Fruit fly (Drosophila melanogaster) whole organism, embryonic: ENCODE results near the gene dgt2.

Experiments
- CG10979 ChIP-seq: fragments of 200-800 bp; sonication (Bioruptor generic); optimal IDR thresholded peaks from 2 replicates; lab custom pipeline; 2018; ENCODE audit warnings: missing biosample characterization, mild to moderate bottlenecking, missing genetic modification characterization, moderate library complexity
- CG12391 ChIP-seq: fragments of 200-800 bp; sonication (Bioruptor generic); optimal IDR thresholded peaks from 3 replicates; lab custom pipeline; 2018; ENCODE audit warnings: missing biosample characterization, mild to moderate bottlenecking, missing genetic modification characterization, moderate library complexity
- CG14441 ChIP-seq: fragments of 200-800 bp; sonication (Bioruptor generic); IDR thresholded peaks from 2 replicates; pipeline ENCODE4 v1.3.6; 2022; ENCODE audit warnings: missing biosample characterization, missing genetic modification characterization
- CG14710 ChIP-seq: fragments of 200-800 bp; sonication (Bioruptor generic); optimal IDR thresholded peaks from 3 replicates; lab custom pipeline; 2019; ENCODE audit warnings: missing biosample characterization, mild to moderate bottlenecking, missing genetic modification characterization, moderate library complexity
- CG1603 ChIP-seq: fragments of 200-800 bp; sonication (Bioruptor generic); optimal IDR thresholded peaks from 2 replicates; lab custom pipeline; 2019; ENCODE audit warnings: missing biosample characterization, mild to moderate bottlenecking, missing genetic modification characterization, moderate library complexity
- CG16815 ChIP-seq: fragments of 200-800 bp; sonication (Bioruptor generic); optimal IDR thresholded peaks from 3 replicates; lab custom pipeline; 2017; ENCODE audit warnings: missing biosample characterization, mild to moderate bottlenecking, missing genetic modification characterization
- CG17186 ChIP-seq: fragments of 200-800 bp; sonication (Bioruptor generic); optimal IDR thresholded peaks from 3 replicates; lab custom pipeline; 2017; ENCODE audit warnings: missing biosample characterization, missing genetic modification reagents, missing genetic modification characterization
- CG17359 ChIP-seq: fragments of 200-800 bp; sonication (Bioruptor generic); optimal IDR thresholded peaks from 3 replicates; lab custom pipeline; 2018; ENCODE audit warnings: missing biosample characterization, mild to moderate bottlenecking, missing genetic modification characterization, moderate library complexity
- CG17361 ChIP-seq: fragments of 200-800 bp; sonication (Bioruptor generic); IDR thresholded peaks from 3 replicates; pipeline ENCODE4 v1.3.6; 2022; ENCODE audit warnings: missing biosample characterization, missing genetic modification characterization
- CG18262 ChIP-seq: fragments of 200-800 bp; optimal IDR thresholded peaks from 3 replicates; lab custom pipeline; 2019; ENCODE audit warnings: missing biosample characterization, mild to moderate bottlenecking, missing genetic modification characterization, moderate library complexity
- CG2712 ChIP-seq: fragments of 200-800 bp; optimal IDR thresholded peaks from 3 replicates; lab custom pipeline; 2019; ENCODE audit warnings: missing biosample characterization, mild to moderate bottlenecking, missing genetic modification characterization, moderate library complexity
- CG6175 ChIP-seq: fragments of 200-800 bp; sonication (Bioruptor generic); IDR thresholded peaks from 3 replicates; pipeline ENCODE4 v1.3.6; 2022; ENCODE audit warnings: missing biosample characterization, missing genetic modification characterization
- CG6254 ChIP-seq: fragments of 200-800 bp; sonication (Bioruptor generic); optimal IDR thresholded peaks from 3 replicates; lab custom pipeline; 2017; ENCODE audit warnings: mild to moderate bottlenecking, missing biosample characterization, missing genetic modification reagents, missing genetic modification characterization
- CG7556 ChIP-seq: fragments of 200-800 bp; sonication (Bioruptor generic); optimal IDR thresholded peaks from 2 replicates; lab custom pipeline; 2017; ENCODE audit warnings: missing biosample characterization, mild to moderate bottlenecking, missing genetic modification characterization
- CG7839 ChIP-seq: fragments of 200-800 bp; sonication (Bioruptor generic); optimal IDR thresholded peaks from 3 replicates; lab custom pipeline; 2018; ENCODE audit warnings: missing biosample characterization, mild to moderate bottlenecking, missing genetic modification characterization, moderate library complexity
- CG7963 ChIP-seq: fragments of 200-800 bp; sonication (Bioruptor generic); IDR thresholded peaks from 3 replicates; pipeline ENCODE4 v1.3.6; 2022; ENCODE audit warnings: missing biosample characterization, missing genetic modification characterization; ENCODE audit not compliant: partially characterized antibody
- CG8388 ChIP-seq: fragments of 200-800 bp; sonication (Bioruptor generic); optimal IDR thresholded peaks from 2 replicates; lab custom pipeline; 2019; ENCODE audit warnings: missing biosample characterization, mild to moderate bottlenecking, missing genetic modification characterization, moderate library complexity
- CG8924 ChIP-seq: fragments of 200-800 bp; optimal IDR thresholded peaks from 3 replicates; lab custom pipeline; 2019; ENCODE audit warnings: missing biosample characterization, mild to moderate bottlenecking, missing genetic modification characterization, moderate library complexity
- CkIIα-i1 ChIP-seq: fragments of 200-800 bp; sonication (Bioruptor generic); IDR thresholded peaks from 2 replicates; pipeline ENCODE4 v1.3.6; 2022; ENCODE audit warnings: missing biosample characterization, missing genetic modification characterization
- E2f1 ChIP-seq: fragments of 200-800 bp; sonication (Bioruptor generic); IDR thresholded peaks from 2 replicates; pipeline ENCODE4 v1.3.6; 2022; ENCODE audit warnings: missing biosample characterization, missing genetic modification characterization
- H15 ChIP-seq: fragments of 200-800 bp; sonication (Bioruptor generic); IDR thresholded peaks from 3 replicates; pipeline ENCODE4 v1.3.6; 2022; ENCODE audit warnings: missing biosample characterization, missing genetic modification characterization
- Hey ChIP-seq: fragments of 200-800 bp; sonication (Bioruptor generic); optimal IDR thresholded peaks from 3 replicates; lab custom pipeline; 2018; ENCODE audit warnings: missing biosample characterization, mild to moderate bottlenecking, missing genetic modification characterization
- Med ChIP-seq: fragments of 200-800 bp; sonication (Bioruptor generic); peaks from one replicate; lab custom pipeline; 2016; ENCODE audit warnings: missing biosample characterization, missing genetic modification characterization, mild to moderate bottlenecking, inconsistent platforms, moderate library complexity
- Oli ChIP-seq: fragments of 200-800 bp; sonication (Bioruptor generic); optimal IDR thresholded peaks from 2 replicates; lab custom pipeline; 2018; ENCODE audit warnings: missing biosample characterization, mild to moderate bottlenecking, missing genetic modification characterization, moderate library complexity
- Sox102F ChIP-seq: fragments of 200-800 bp; sonication (Bioruptor generic); optimal IDR thresholded peaks from 2 replicates; lab custom pipeline; 2018; ENCODE audit warnings: missing biosample characterization, mild to moderate bottlenecking, missing genetic modification characterization, moderate library complexity
- Ssrp ChIP-seq: fragments of 200-800 bp; sonication (Bioruptor generic); optimal IDR thresholded peaks from 2 replicates; lab custom pipeline; 2018; ENCODE audit warnings: missing biosample characterization, mild to moderate bottlenecking, missing genetic modification characterization, moderate library complexity
- Stat92E ChIP-seq, 3 experiments: fragments of >200 bp in 2 of 3; fragments of 200-800 bp in 1 of 3; sonication (Bioruptor generic) in 1 of 3; optimal IDR thresholded peaks; 2 replicates each; lab custom pipeline; 2017 to 2019; ENCODE audit warnings: missing biosample characterization in 3 of 3, missing genetic modification characterization in 3 of 3, mild to moderate bottlenecking in 1 of 3, moderate library complexity in 1 of 3
- Xrp1 ChIP-seq: fragments of 200-800 bp; sonication (Bioruptor generic); IDR thresholded peaks from 2 replicates; pipeline ENCODE4 v1.3.6; 2022; ENCODE audit warnings: missing biosample characterization, missing genetic modification characterization
- ac ChIP-seq: fragments of 200-800 bp; sonication (Bioruptor generic); optimal IDR thresholded peaks from 3 replicates; lab custom pipeline; 2017; ENCODE audit warnings: missing biosample characterization, mild to moderate bottlenecking, missing genetic modification characterization
- ap ChIP-seq: fragments of 200-800 bp; sonication (Bioruptor generic); IDR thresholded peaks from 2 replicates; pipeline ENCODE4 v1.3.6; 2022; ENCODE audit warnings: missing biosample characterization, missing genetic modification characterization
- bsh ChIP-seq, 2 experiments: fragments of 200-800 bp; sonication (Bioruptor generic); optimal IDR thresholded peaks; 2 replicates each; lab custom pipeline; 2017 to 2018; ENCODE audit warnings: mild to moderate bottlenecking in 2 of 2, missing biosample characterization in 2 of 2, missing genetic modification characterization in 2 of 2, moderate library complexity in 1 of 2
- cg ChIP-seq: fragments of 200-800 bp; sonication (Bioruptor generic); optimal IDR thresholded peaks from 3 replicates; lab custom pipeline; 2019; ENCODE audit warnings: missing biosample characterization, mild to moderate bottlenecking, missing genetic modification characterization, moderate library complexity
- dmrt11E ChIP-seq: fragments of 200-800 bp; sonication (Bioruptor generic); optimal IDR thresholded peaks from 3 replicates; lab custom pipeline; 2018; ENCODE audit warnings: missing biosample characterization, mild to moderate bottlenecking, missing genetic modification characterization, moderate library complexity
- gem ChIP-seq: fragments of 200-800 bp; sonication (Bioruptor generic); optimal IDR thresholded peaks from 2 replicates; lab custom pipeline; 2019; ENCODE audit warnings: missing biosample characterization, mild to moderate bottlenecking, missing genetic modification characterization, moderate library complexity
- grau ChIP-seq: fragments of 200-800 bp; optimal IDR thresholded peaks from 3 replicates; lab custom pipeline; 2019; ENCODE audit warnings: missing biosample characterization, mild to moderate bottlenecking, missing genetic modification characterization, moderate library complexity
- hkb ChIP-seq, 2 experiments: fragments of 200-800 bp in 1 of 2; fragments of >200 bp in 1 of 2; sonication (Bioruptor generic) in 1 of 2; IDR thresholded peaks in 1 of 2; optimal IDR thresholded peaks in 1 of 2; 2 replicates each; pipeline versions ENCODE4 v1.3.6 to Lab custom; 2017 to 2022; ENCODE audit warnings: missing biosample characterization in 1 of 2, missing genetic modification characterization in 1 of 2
- lola ChIP-seq, 3 experiments: fragments of >200 bp in 2 of 3; fragments of 200-800 bp in 1 of 3; sonication (Bioruptor generic) in 1 of 3; optimal IDR thresholded peaks; 2 replicates each; lab custom pipeline; 2017 to 2019; ENCODE audit warnings: missing biosample characterization in 3 of 3, missing genetic modification characterization in 3 of 3, mild to moderate bottlenecking in 1 of 3, moderate library complexity in 1 of 3
- nmo ChIP-seq: fragments of 200-800 bp; sonication (Bioruptor generic); optimal IDR thresholded peaks from 2 replicates; lab custom pipeline; 2018; ENCODE audit warnings: missing biosample characterization, mild to moderate bottlenecking, missing genetic modification characterization, moderate library complexity
- oc ChIP-seq: fragments of 200-800 bp; sonication (Bioruptor generic); optimal IDR thresholded peaks from 2 replicates; lab custom pipeline; 2018; ENCODE audit warnings: missing biosample characterization, mild to moderate bottlenecking, missing genetic modification characterization, moderate library complexity
- phol ChIP-seq: fragments of 200-800 bp; sonication (Bioruptor generic); optimal IDR thresholded peaks from 3 replicates; lab custom pipeline; 2018; ENCODE audit warnings: missing biosample characterization, mild to moderate bottlenecking, missing genetic modification characterization, moderate library complexity
- row ChIP-seq: fragments of 200-800 bp; sonication (Bioruptor generic); IDR thresholded peaks from 3 replicates; pipeline ENCODE4 v1.3.6; 2022; ENCODE audit warnings: missing biosample characterization, missing genetic modification characterization
- sens ChIP-seq: fragments of 200-800 bp; sonication (Bioruptor generic); peaks from one replicate; lab custom pipeline; 2016; ENCODE audit warnings: missing biosample characterization, missing genetic modification characterization
- tup ChIP-seq: fragments of 200-800 bp; sonication (Bioruptor generic); optimal IDR thresholded peaks from 2 replicates; lab custom pipeline; 2016; ENCODE audit warnings: missing biosample characterization, mild to moderate bottlenecking, missing genetic modification characterization, moderate library complexity
- unpg ChIP-seq: fragments of 200-800 bp; sonication (Bioruptor generic); optimal IDR thresholded peaks from 3 replicates; lab custom pipeline; 2018; ENCODE audit warnings: missing biosample characterization, mild to moderate bottlenecking, missing genetic modification characterization, moderate library complexity
- wdn ChIP-seq: fragments of 200-800 bp; sonication (Bioruptor generic); IDR thresholded peaks from 2 replicates; pipeline ENCODE4 v1.3.6; 2022; ENCODE audit warnings: missing biosample characterization, missing genetic modification characterization
- z ChIP-seq: fragments of 200-800 bp; sonication (Bioruptor generic); IDR thresholded peaks from 3 replicates; pipeline ENCODE4 v1.3.6; 2022; ENCODE audit warnings: missing biosample characterization, missing genetic modification characterization
- zf30C ChIP-seq: fragments of 200-800 bp; sonication (Bioruptor generic); optimal IDR thresholded peaks from 3 replicates; lab custom pipeline; 2018; ENCODE audit warnings: missing biosample characterization, mild to moderate bottlenecking, missing genetic modification characterization

Gene dgt2

dm6 chr2L:11980075-11980474 lies 9.7 kb upstream of the dgt2 start:
- peak; percentile 56 for TF ChIP-seq dmrt11E (tag; lab: Kevin White, UChicago)
- TF ChIP-seq Stat92E (GFP tag; optimal IDR thresholded peaks at IDR 0.05; lab: Kevin White, UChicago) = no peak
- peak; percentile 52 for TF ChIP-seq Med (GFP tag; lab: Kevin White, UChicago)
- peak; percentile 12 for TF ChIP-seq Sox102F (GFP tag; lab: Kevin White, UChicago)
- TF ChIP-seq CG17361 (GFP tag; lab: Robert Waterston, UW) = peak; percentile 22; the same call in 1 of the 3 replicates
- TF ChIP-seq wdn (GFP tag; lab: Robert Waterston, UW) = no peak
- TF ChIP-seq CG6254 (GFP tag; lab: Kevin White, UChicago) = no peak
- TF ChIP-seq zf30C (GFP tag; lab: Kevin White, UChicago) = peak; percentile 15
- TF ChIP-seq CG6175 = 0 out of 3 replicates have a peak, but pooled peaks have one; percentile 2
- peak; percentile 28 for TF ChIP-seq nmo (GFP tag; lab: Kevin White, UChicago)
- no peak for TF ChIP-seq CG7963 (GFP tag; lab: Robert Waterston, UW)
- peak; percentile 46 for TF ChIP-seq unpg (GFP tag; lab: Kevin White, UChicago)
- TF ChIP-seq row (GFP tag; lab: Robert Waterston, UW) = peak; percentile 36; the same call in 1 of the 3 replicates
- no peak for TF ChIP-seq ac (GFP tag; lab: Kevin White, UChicago)
- TF ChIP-seq CG16815 (GFP tag; lab: Kevin White, UChicago) = peak; percentile 25
- peak; percentile 23; the same call in 1 of the 2 replicates for TF ChIP-seq Xrp1 (GFP tag; lab: Robert Waterston, UW)
- TF ChIP-seq CG1603 (tag; lab: Kevin White, UChicago) = peak; percentile 29
- peak; percentile 27 for TF ChIP-seq grau (tag; lab: Kevin White, UChicago)
- TF ChIP-seq E2f1 = no peak
- TF ChIP-seq bsh (GFP tag; optimal IDR thresholded peaks at IDR 0.05; lab: Kevin White, UChicago) = peak in 1 of 2 experiments; percentile 28
- TF ChIP-seq CG8388 (GFP tag; lab: Kevin White, UChicago) = peak; percentile 27
- TF ChIP-seq Hey (tag; lab: Kevin White, UChicago) = no peak
- TF ChIP-seq sens = peak; percentile 15
- peak; percentile 8 for TF ChIP-seq Ssrp (tag; lab: Kevin White, UChicago)
- peak; percentile 28 for TF ChIP-seq phol (tag; lab: Kevin White, UChicago)
- no peak for TF ChIP-seq oc
- peak; percentile 59 for TF ChIP-seq CG2712
- TF ChIP-seq cg (GFP tag; lab: Kevin White, UChicago) = no peak
- TF ChIP-seq lola (GFP tag; optimal IDR thresholded peaks at IDR 0.05; lab: Kevin White, UChicago) = peak in 1 of 3 experiments; percentile 58
- TF ChIP-seq ap (GFP tag; lab: Robert Waterston, UW) = no peak
- no peak for TF ChIP-seq CG14441
- TF ChIP-seq CG10979 = peak; percentile 17
- TF ChIP-seq CG8924 (tag; lab: Kevin White, UChicago) = peak; percentile 3
- no peak for TF ChIP-seq H15 (GFP tag; lab: Robert Waterston, UW)
- TF ChIP-seq CG17186 (GFP tag; lab: Kevin White, UChicago) = no peak
- TF ChIP-seq CG12391 (tag; lab: Kevin White, UChicago) = peak; percentile 40
- peak; percentile 11 for TF ChIP-seq CG7839 (tag; lab: Kevin White, UChicago)
- no peak for TF ChIP-seq CkIIα-i1 (GFP tag; lab: Robert Waterston, UW)
- peak; percentile 62 for TF ChIP-seq gem (tag; lab: Kevin White, UChicago)
- TF ChIP-seq z (GFP tag; lab: Robert Waterston, UW) = no peak
- no peak for TF ChIP-seq tup (GFP tag; lab: Kevin White, UChicago)
- TF ChIP-seq hkb (optimal IDR thresholded peaks at IDR 0.05; lab: Kevin White, UChicago) = no peak
- TF ChIP-seq hkb (GFP tag; IDR thresholded peaks at IDR 0.05; lab: Robert Waterston, UW) = 0 out of 2 replicates have a peak, but pooled peaks have one; percentile 15
- peak; percentile 10 for TF ChIP-seq Oli (tag; lab: Kevin White, UChicago)
- TF ChIP-seq CG14710 (tag; lab: Kevin White, UChicago) = peak; percentile 7
- peak; percentile 13 for TF ChIP-seq CG17359 (tag; lab: Kevin White, UChicago)
- peak; percentile 4 for TF ChIP-seq CG7556 (GFP tag; lab: Kevin White, UChicago)
- peak; percentile 20 for TF ChIP-seq CG18262 (tag; lab: Kevin White, UChicago)
- TF ChIP-seq, all 482 proteins: peak for 31
